Fruit fly (Drosophila melanogaster): ENCODE measurements around the gene Tusp.

DNA sequence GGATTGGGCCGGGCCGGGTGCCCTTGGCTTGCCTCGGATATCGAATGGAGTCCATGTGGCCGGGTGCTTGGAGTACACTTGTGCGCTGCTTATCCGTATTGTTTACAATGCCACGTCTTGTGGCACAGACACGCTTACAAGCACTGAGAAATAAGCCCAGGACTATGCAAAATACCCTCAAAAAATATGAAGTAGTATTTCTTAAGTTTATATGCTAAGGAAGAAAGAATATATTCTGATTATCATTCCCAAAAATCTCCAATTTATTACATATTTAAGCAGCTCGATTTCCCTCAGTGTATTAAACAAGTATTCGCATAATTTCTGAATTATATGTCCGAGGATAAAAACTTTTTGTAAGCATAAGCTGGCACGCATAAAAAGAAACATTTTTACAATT lies 14.2 kb downstream of the Tusp start:
- no peak for TF ChIP-seq Myc (optimal IDR thresholded peaks at IDR 0.05)
- no peak for TF ChIP-seq insv (optimal IDR thresholded peaks at IDR 0.05)
- TF ChIP-seq h (optimal IDR thresholded peaks at IDR 0.05): no peak
- TF ChIP-seq Sin3A (optimal IDR thresholded peaks at IDR 0.05): no peak
